Fruit fly (Drosophila melanogaster): ENCODE results near the gene Fatp1.

Fatp1 gene

DNA sequence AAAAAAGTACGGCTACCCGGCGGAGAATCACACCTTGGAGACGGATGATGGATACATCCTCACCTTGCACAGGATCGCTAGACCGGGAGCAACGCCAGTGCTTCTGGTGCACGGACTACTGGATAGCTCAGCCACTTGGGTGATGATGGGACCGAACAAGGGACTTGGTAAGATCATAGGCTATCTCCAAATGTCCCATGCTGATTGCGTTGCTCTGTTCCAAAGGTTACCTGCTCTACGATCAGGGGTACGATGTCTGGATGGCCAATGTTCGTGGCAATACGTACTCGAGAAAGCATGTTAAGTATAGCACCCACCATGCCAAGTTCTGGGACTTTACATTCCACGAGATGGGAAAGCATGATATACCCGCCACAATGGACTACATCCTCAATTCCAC is 13.1 kb upstream of the Fatp1 start:
- TF ChIP-seq Myc (optimal IDR thresholded peaks at IDR 0.05) (no peak), h (optimal IDR thresholded peaks at IDR 0.05) (no peak), insv (optimal IDR thresholded peaks at IDR 0.05) (no peak), psq (optimal IDR thresholded peaks at IDR 0.05) (no peak), Sin3A (optimal IDR thresholded peaks at IDR 0.05) (no peak), ttk (optimal IDR thresholded peaks at IDR 0.05) (no peak)

- TF ChIP-seq Myc (optimal IDR thresholded peaks at IDR 0.05) (no peak), ttk (optimal IDR thresholded peaks at IDR 0.05) (no peak), Sin3A (optimal IDR thresholded peaks at IDR 0.05) (no peak), h (optimal IDR thresholded peaks at IDR 0.05) (no peak), psq (optimal IDR thresholded peaks at IDR 0.05) (no peak), insv (optimal IDR thresholded peaks at IDR 0.05) (no peak)
Measured at dm6 chr2L:10528984-10529383, 12.0 kb upstream of the Fatp1 start.

- TF ChIP-seq h (optimal IDR thresholded peaks at IDR 0.05), result no peak
- no peak for TF ChIP-seq insv (optimal IDR thresholded peaks at IDR 0.05)
- TF ChIP-seq Sin3A (optimal IDR thresholded peaks at IDR 0.05), result no peak
- TF ChIP-seq Myc (optimal IDR thresholded peaks at IDR 0.05), result no peak
- no peak for TF ChIP-seq psq (optimal IDR thresholded peaks at IDR 0.05)
- no peak for TF ChIP-seq ttk (optimal IDR thresholded peaks at IDR 0.05)
Measured at dm6 chr2L:10526953-10527584, 10.1 kb upstream of the Fatp1 start, which contains the start of gene Lip4. Lip4 (plus strand) TSS chr2L:10527572.

dm6 chr2L:10522174-10522893 is 5.3 kb upstream of the Fatp1 start:
- no peak for TF ChIP-seq h (optimal IDR thresholded peaks at IDR 0.05)
- TF ChIP-seq ttk (optimal IDR thresholded peaks at IDR 0.05), result no peak
- no peak for TF ChIP-seq Myc (optimal IDR thresholded peaks at IDR 0.05)

DNA sequence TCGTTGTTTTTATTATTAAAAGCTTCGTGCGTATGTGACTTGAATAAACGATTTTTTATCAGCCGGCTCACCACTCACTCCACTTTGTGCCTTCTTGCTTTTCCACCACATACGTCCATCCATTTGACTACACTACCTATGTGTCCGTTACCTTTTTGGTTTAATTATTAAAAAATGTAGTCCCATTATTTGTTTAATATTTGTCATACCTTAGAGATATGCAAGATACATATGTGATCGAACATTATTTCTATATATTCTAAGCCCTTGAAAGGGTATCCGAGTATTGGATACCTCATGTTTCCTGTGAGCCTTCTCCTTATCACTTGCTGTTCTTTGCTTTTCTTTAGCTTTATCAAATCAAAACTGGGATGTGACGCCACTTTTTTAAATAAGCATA is 2.2 kb upstream of the Fatp1 start:
- TF ChIP-seq ttk (optimal IDR thresholded peaks at IDR 0.05), result no peak
- no peak for TF ChIP-seq Myc (optimal IDR thresholded peaks at IDR 0.05)
- TF ChIP-seq insv (optimal IDR thresholded peaks at IDR 0.05), result no peak
- TF ChIP-seq h (optimal IDR thresholded peaks at IDR 0.05), result no peak

- TF ChIP-seq ttk (optimal IDR thresholded peaks at IDR 0.05) (no peak), h (optimal IDR thresholded peaks at IDR 0.05) (no peak), psq (optimal IDR thresholded peaks at IDR 0.05) (no peak), Sin3A (optimal IDR thresholded peaks at IDR 0.05) (no peak), Myc (optimal IDR thresholded peaks at IDR 0.05) (no peak), insv (optimal IDR thresholded peaks at IDR 0.05) (no peak)
Measured at dm6 chr2L:10516470-10517048, 459 bp downstream of the Fatp1 start.

dm6 chr2L:10515553-10516174 is 1.4 kb downstream of the Fatp1 start:
- no peak for TF ChIP-seq psq (optimal IDR thresholded peaks at IDR 0.05)
- no peak for TF ChIP-seq Myc (optimal IDR thresholded peaks at IDR 0.05)
- TF ChIP-seq ttk (optimal IDR thresholded peaks at IDR 0.05), result no peak
- no peak for TF ChIP-seq Sin3A (optimal IDR thresholded peaks at IDR 0.05)
- TF ChIP-seq insv (optimal IDR thresholded peaks at IDR 0.05), result no peak
- no peak for TF ChIP-seq h (optimal IDR thresholded peaks at IDR 0.05)

DNA sequence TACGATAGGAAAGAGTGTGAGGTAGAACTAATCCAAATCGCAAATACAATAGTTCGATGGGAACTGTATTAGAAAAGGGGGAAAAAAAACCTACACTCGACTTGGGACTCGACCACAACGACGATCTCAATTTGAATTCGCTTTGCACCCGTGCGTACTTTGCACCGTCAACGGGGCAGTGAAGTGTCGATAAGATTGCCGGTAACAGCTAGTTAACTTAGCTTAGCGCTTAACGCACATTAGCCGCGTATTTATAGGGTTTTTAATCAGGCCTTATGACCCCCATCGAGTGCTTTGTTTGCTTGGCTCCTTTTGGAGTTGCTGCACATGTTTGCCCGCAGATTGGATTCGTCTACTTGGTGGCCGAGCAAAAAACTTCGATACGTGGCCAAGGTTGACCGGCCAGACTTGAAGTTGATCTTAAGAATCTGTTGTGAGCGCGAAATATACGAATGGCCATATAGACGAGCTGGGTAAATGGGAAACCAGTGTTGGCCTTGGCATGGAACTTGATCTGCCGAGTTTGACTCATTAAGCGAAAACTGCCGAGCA is 2.4 kb downstream of the Fatp1 start:
- TF ChIP-seq psq (optimal IDR thresholded peaks at IDR 0.05) (no peak), insv (optimal IDR thresholded peaks at IDR 0.05) (no peak), Sin3A (optimal IDR thresholded peaks at IDR 0.05) (no peak), Myc (optimal IDR thresholded peaks at IDR 0.05) (no peak)

dm6 chr2L:10513837-10514499 is 3.0 kb downstream of the Fatp1 start:
- TF ChIP-seq Sin3A (optimal IDR thresholded peaks at IDR 0.05) (no peak), insv (optimal IDR thresholded peaks at IDR 0.05) (no peak), psq (optimal IDR thresholded peaks at IDR 0.05) (no peak), ttk (optimal IDR thresholded peaks at IDR 0.05) (no peak), h (optimal IDR thresholded peaks at IDR 0.05) (no peak), Myc (optimal IDR thresholded peaks at IDR 0.05) (no peak)

dm6 chr2L:10510843-10511242 is 6.2 kb downstream of the Fatp1 start:
- no peak for TF ChIP-seq Myc (optimal IDR thresholded peaks at IDR 0.05)

dm6 chr2L:10510088-10510487 is 6.9 kb downstream of the Fatp1 start, which contains the start of gene CG7384:
CG7384 (minus strand) TSS chr2L:10510453.
- no peak for TF ChIP-seq ttk (optimal IDR thresholded peaks at IDR 0.05)
- TF ChIP-seq Myc (optimal IDR thresholded peaks at IDR 0.05), result no peak
- no peak for TF ChIP-seq psq (optimal IDR thresholded peaks at IDR 0.05)
- no peak for TF ChIP-seq insv (optimal IDR thresholded peaks at IDR 0.05)
- no peak for TF ChIP-seq h (optimal IDR thresholded peaks at IDR 0.05)
- TF ChIP-seq Sin3A (optimal IDR thresholded peaks at IDR 0.05), result no peak
